Worm (Caenorhabditis elegans): Measurements from ENCODE around the gene F38A5.8.
A peak's percentile ranks its signal among the peaks of the same experiment; 100 is the strongest.

The F38A5.8 gene

ce11 chrIV:6599447-6599846 is at the start of gene F38A5.8:
Gene F38A5.8, plus strand, starts transcription at chrIV:6599747.
- TF ChIP-seq ceh-13 (GFP tag; optimal IDR thresholded peaks at IDR 0.05) (no peak), hnd-1 (tag; optimal IDR thresholded peaks at IDR 0.05) (no peak), tbx-11 (GFP tag; IDR thresholded peaks at IDR 0.05) (no peak), B0310.2 (tag; optimal IDR thresholded peaks at IDR 0.05) (no peak), F13C5.2 (tag; optimal IDR thresholded peaks at IDR 0.05) (no peak), aly-1 (tag; optimal IDR thresholded peaks at IDR 0.05) (no peak), hmbx-1 (tag; optimal IDR thresholded peaks at IDR 0.05) (no peak)

ce11 chrIV:6551359-6552031 is 48.1 kb upstream of the F38A5.8 start:
- TF ChIP-seq ceh-36 (tag; optimal IDR thresholded peaks at IDR 0.05), result peak; percentile 19

DNA sequence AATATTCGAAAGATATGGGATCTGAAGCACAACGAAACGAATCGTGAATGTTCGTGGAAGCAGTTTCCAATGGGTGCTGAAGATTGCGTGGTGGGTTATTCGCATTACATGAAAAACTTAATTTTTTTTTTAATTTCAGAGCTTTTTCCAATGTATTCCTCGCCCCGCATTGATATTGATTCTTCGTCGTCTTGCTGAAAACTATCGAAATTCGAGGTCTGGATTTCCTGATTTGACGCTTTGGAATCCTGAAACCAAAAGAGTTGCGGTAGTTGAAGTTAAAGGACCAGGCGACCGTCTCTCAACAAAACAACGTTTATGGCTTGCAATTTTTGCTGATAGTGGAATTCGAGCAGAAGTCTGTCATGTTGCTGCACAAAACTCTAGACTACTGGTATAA is 47.5 kb upstream of the F38A5.8 start:
- TF ChIP-seq B0310.2 (tag; optimal IDR thresholded peaks at IDR 0.05) (no peak), flt-1 (GFP tag; IDR thresholded peaks at IDR 0.05) (no peak), tbx-37 (GFP tag; conservative IDR thresholded peaks at IDR 0.05) (no peak), hmbx-1 (tag; optimal IDR thresholded peaks at IDR 0.05) (no peak), ceh-13 (GFP tag; optimal IDR thresholded peaks at IDR 0.05) (no peak), ets-7 (tag; optimal IDR thresholded peaks at IDR 0.05) (no peak), aly-1 (tag; optimal IDR thresholded peaks at IDR 0.05) (no peak), ceh-36 (tag; optimal IDR thresholded peaks at IDR 0.05) (no peak), scrt-1 (GFP tag; IDR thresholded peaks at IDR 0.05) (no peak), sea-1 (GFP tag; conservative IDR thresholded peaks at IDR 0.05) (no peak), ama-1 (optimal IDR thresholded peaks at IDR 0.05) (no peak)

DNA sequence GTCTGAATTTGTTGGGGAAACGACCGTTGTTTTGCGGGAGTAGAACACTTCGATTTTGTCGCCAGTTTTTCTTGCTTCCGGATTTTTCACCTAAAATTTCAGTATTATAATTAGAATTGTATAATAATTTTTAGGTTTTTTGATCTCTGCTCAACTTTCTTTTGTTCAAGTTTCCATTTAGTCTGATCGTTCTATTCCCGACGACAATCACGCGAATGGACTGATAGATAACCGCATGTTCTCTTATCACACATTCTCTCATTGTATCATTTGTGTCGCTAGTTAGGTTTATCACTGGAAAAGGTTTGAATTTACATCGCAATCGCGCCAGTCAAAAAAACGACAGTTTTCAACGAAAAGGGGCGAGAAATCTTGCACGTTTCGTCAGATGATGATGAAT is 44.7 kb upstream of the F38A5.8 start:
- TF ChIP-seq sea-1 (GFP tag; conservative IDR thresholded peaks at IDR 0.05), result no peak
- TF ChIP-seq tbx-37 (GFP tag; conservative IDR thresholded peaks at IDR 0.05), result no peak
- TF ChIP-seq tbx-11 (GFP tag; IDR thresholded peaks at IDR 0.05), result no peak
- no peak for TF ChIP-seq ama-1 (optimal IDR thresholded peaks at IDR 0.05)
- TF ChIP-seq ceh-13 (GFP tag; optimal IDR thresholded peaks at IDR 0.05), result no peak
- TF ChIP-seq B0310.2 (tag; optimal IDR thresholded peaks at IDR 0.05), result no peak
- TF ChIP-seq hmbx-1 (tag; optimal IDR thresholded peaks at IDR 0.05), result no peak
- TF ChIP-seq tra-4 (tag; optimal IDR thresholded peaks at IDR 0.05), result no peak
- no peak for TF ChIP-seq pes-1 (GFP tag; IDR thresholded peaks at IDR 0.05)
- TF ChIP-seq aly-1 (tag; optimal IDR thresholded peaks at IDR 0.05), result no peak
- TF ChIP-seq F13C5.2 (tag; optimal IDR thresholded peaks at IDR 0.05), result no peak
- TF ChIP-seq flt-1 (GFP tag; IDR thresholded peaks at IDR 0.05), result no peak

- TF ChIP-seq pes-1 (GFP tag; IDR thresholded peaks at IDR 0.05), result no peak
- no peak for TF ChIP-seq sea-1 (GFP tag; conservative IDR thresholded peaks at IDR 0.05)
- no peak for TF ChIP-seq aly-1 (tag; optimal IDR thresholded peaks at IDR 0.05)
Observed at ce11 chrIV:6555388-6556330, 43.9 kb upstream of the F38A5.8 start, which contains the start of gene paqr-1. Gene paqr-1, minus strand, starts transcription at chrIV:6555438.

DNA sequence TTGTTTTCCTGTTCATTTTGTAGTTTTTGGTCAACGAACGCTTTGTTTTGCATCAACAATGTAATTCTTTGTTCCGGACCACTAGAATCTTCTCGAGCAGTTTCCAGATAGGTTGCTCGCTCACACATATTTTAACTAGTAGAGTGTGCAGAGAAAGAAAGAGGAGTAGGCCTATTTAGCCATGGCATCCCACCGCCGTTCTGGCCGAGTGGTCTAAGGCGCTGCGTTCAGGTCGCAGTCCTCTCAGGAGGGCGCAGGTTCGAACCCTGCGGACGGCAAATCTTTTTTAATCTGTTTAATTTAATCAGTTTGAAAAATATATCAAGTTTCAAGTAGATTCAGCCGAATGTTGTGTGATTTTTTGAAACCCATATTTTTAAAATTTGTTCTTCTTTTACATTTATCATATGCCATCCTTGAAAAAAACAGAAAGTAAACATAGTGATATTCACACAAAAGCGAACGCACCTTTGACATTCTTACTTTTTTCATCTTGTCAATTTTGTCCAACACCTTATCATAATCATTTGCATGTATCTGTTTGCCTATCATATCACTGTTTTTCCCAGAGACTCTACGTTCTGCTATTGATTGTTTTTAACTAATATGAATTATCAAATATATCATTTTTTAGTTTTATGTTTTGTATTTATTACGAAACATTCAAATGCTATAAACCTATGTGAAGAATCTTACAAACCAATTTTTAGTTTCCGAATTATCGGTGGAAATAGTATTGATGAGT is 42.8 kb upstream of the F38A5.8 start, which contains the start of gene try-3:
Gene try-3, plus strand, starts transcription at position 532 of the 745 bp plus-strand sequence.
- TF ChIP-seq tbx-37 (GFP tag; conservative IDR thresholded peaks at IDR 0.05), result peak; percentile 75
- TF ChIP-seq hnd-1 (tag; optimal IDR thresholded peaks at IDR 0.05), result peak; percentile 46
- TF ChIP-seq scrt-1 (GFP tag; IDR thresholded peaks at IDR 0.05), result peak; percentile 80
- TF ChIP-seq flt-1 (GFP tag; IDR thresholded peaks at IDR 0.05), result peak; percentile 86
- TF ChIP-seq ama-1 (optimal IDR thresholded peaks at IDR 0.05), result no peak
- peak; percentile 66 for TF ChIP-seq ets-7 (tag; optimal IDR thresholded peaks at IDR 0.05)
- TF ChIP-seq F13C5.2 (tag; optimal IDR thresholded peaks at IDR 0.05), result peak; percentile 57
- TF ChIP-seq B0310.2 (tag; optimal IDR thresholded peaks at IDR 0.05), result peak; percentile 34
- peak; percentile 87 for TF ChIP-seq sea-1 (GFP tag; conservative IDR thresholded peaks at IDR 0.05)
- TF ChIP-seq hmbx-1 (tag; optimal IDR thresholded peaks at IDR 0.05), result no peak
- TF ChIP-seq aly-1 (tag; optimal IDR thresholded peaks at IDR 0.05), result peak; percentile 71
- peak; percentile 88 for TF ChIP-seq pes-1 (GFP tag; IDR thresholded peaks at IDR 0.05)
- TF ChIP-seq tra-4 (tag; optimal IDR thresholded peaks at IDR 0.05), result peak; percentile 49
- TF ChIP-seq ceh-36 (tag; optimal IDR thresholded peaks at IDR 0.05), result peak; percentile 83
- TF ChIP-seq hmg-4 (GFP tag; optimal IDR thresholded peaks at IDR 0.05), result no peak
- peak; percentile 67 for TF ChIP-seq ceh-13 (GFP tag; optimal IDR thresholded peaks at IDR 0.05)
- TF ChIP-seq tbx-11 (GFP tag; IDR thresholded peaks at IDR 0.05), result peak; percentile 81

ce11 chrIV:6560434-6560833 is 39.1 kb upstream of the F38A5.8 start, which contains the start of gene best-9:
Gene best-9, plus strand, starts transcription at chrIV:6560734.
- no peak for TF ChIP-seq tra-4 (tag; optimal IDR thresholded peaks at IDR 0.05)
- no peak for TF ChIP-seq ceh-13 (GFP tag; optimal IDR thresholded peaks at IDR 0.05)
- no peak for TF ChIP-seq hnd-1 (tag; optimal IDR thresholded peaks at IDR 0.05)
- TF ChIP-seq B0310.2 (tag; optimal IDR thresholded peaks at IDR 0.05), result no peak
- TF ChIP-seq ama-1 (optimal IDR thresholded peaks at IDR 0.05), result no peak
- TF ChIP-seq hmg-4 (GFP tag; optimal IDR thresholded peaks at IDR 0.05), result no peak
- TF ChIP-seq tbx-37 (GFP tag; conservative IDR thresholded peaks at IDR 0.05), result no peak
- TF ChIP-seq scrt-1 (GFP tag; IDR thresholded peaks at IDR 0.05), result no peak
- TF ChIP-seq tbx-11 (GFP tag; IDR thresholded peaks at IDR 0.05), result no peak
- no peak for TF ChIP-seq sea-1 (GFP tag; conservative IDR thresholded peaks at IDR 0.05)
